Fruit fly (Drosophila melanogaster) whole organism, embryonic: Measurements from ENCODE around the gene dbe.

Experiments used
- ATbp ChIP-seq: fragments of 200-800 bp; sonication (Bioruptor generic); optimal IDR thresholded peaks from 2 replicates; lab custom pipeline; 2017; ENCODE audit warnings: missing biosample characterization, mild to moderate bottlenecking, missing genetic modification characterization, missing genetic modification reagents
- Antp ChIP-seq: fragments of 200-800 bp; sonication (Bioruptor generic); optimal IDR thresholded peaks from 3 replicates; lab custom pipeline; 2016; ENCODE audit warnings: missing biosample characterization, missing genetic modification characterization
- Blimp-1 ChIP-seq: fragments of 200-800 bp; sonication (Bioruptor generic); optimal IDR thresholded peaks from 3 replicates; lab custom pipeline; 2018; ENCODE audit warnings: missing biosample characterization, missing genetic modification characterization, mild to moderate bottlenecking, moderate library complexity, missing genetic modification reagents
- CG1024 ChIP-seq: fragments of 200-800 bp; sonication (Bioruptor generic); IDR thresholded peaks from 2 replicates; pipeline ENCODE4 v1.3.6; 2022; ENCODE audit warnings: missing biosample characterization, missing genetic modification characterization
- CG10267 ChIP-seq: fragments of 200-800 bp; sonication (Bioruptor generic); optimal IDR thresholded peaks from 2 replicates; lab custom pipeline; 2018; ENCODE audit warnings: missing biosample characterization, mild to moderate bottlenecking, missing genetic modification characterization, moderate library complexity
- CG10366 ChIP-seq: fragments of 200-800 bp; sonication (Bioruptor generic); IDR thresholded peaks from 2 replicates; pipeline ENCODE4 v1.3.6; 2022; ENCODE audit warnings: missing biosample characterization, missing genetic modification characterization
- CG12299 ChIP-seq: fragments of 200-800 bp; sonication (Bioruptor generic); optimal IDR thresholded peaks from 2 replicates; lab custom pipeline; 2018; ENCODE audit warnings: missing biosample characterization, mild to moderate bottlenecking, missing genetic modification characterization
- CG12769 ChIP-seq: fragments of 200-800 bp; sonication (Bioruptor generic); optimal IDR thresholded peaks from 2 replicates; lab custom pipeline; 2019; ENCODE audit warnings: missing biosample characterization, mild to moderate bottlenecking, missing genetic modification characterization, moderate library complexity
- CG13287 ChIP-seq: fragments of 200-800 bp; sonication (Bioruptor generic); IDR thresholded peaks from 2 replicates; pipeline ENCODE4 v1.3.6; 2022; ENCODE audit warnings: missing biosample characterization, missing genetic modification characterization; ENCODE audit not compliant: partially characterized antibody
- CG13775 ChIP-seq: fragments of 200-800 bp; sonication (Bioruptor generic); optimal IDR thresholded peaks from 3 replicates; lab custom pipeline; 2017; ENCODE audit warnings: missing biosample characterization, mild to moderate bottlenecking, missing genetic modification characterization
- CG15073 ChIP-seq: fragments of 200-800 bp; sonication (Bioruptor generic); optimal IDR thresholded peaks from 2 replicates; lab custom pipeline; 2016; ENCODE audit warnings: missing biosample characterization, missing genetic modification characterization
- CG15269 ChIP-seq: fragments of 200-800 bp; sonication (Bioruptor generic); optimal IDR thresholded peaks from 2 replicates; lab custom pipeline; 2018; ENCODE audit warnings: missing biosample characterization, mild to moderate bottlenecking, missing genetic modification characterization, moderate library complexity
- CG17912 ChIP-seq: fragments of 200-800 bp; sonication (Bioruptor generic); optimal IDR thresholded peaks from 2 replicates; lab custom pipeline; 2018; ENCODE audit warnings: missing biosample characterization, mild to moderate bottlenecking, missing genetic modification characterization
- CG2116 ChIP-seq: fragments of 200-800 bp; sonication (Bioruptor generic); optimal IDR thresholded peaks from 3 replicates; lab custom pipeline; 2018; ENCODE audit warnings: missing biosample characterization, mild to moderate bottlenecking, missing genetic modification characterization
- CG2129 ChIP-seq: fragments of 200-800 bp; sonication (Bioruptor generic); IDR thresholded peaks from 2 replicates; pipeline ENCODE4 v1.3.6; 2022; ENCODE audit warnings: missing biosample characterization, missing genetic modification characterization; ENCODE audit not compliant: partially characterized antibody
- CG3281 ChIP-seq: fragments of 200-800 bp; sonication (Bioruptor generic); optimal IDR thresholded peaks from 3 replicates; lab custom pipeline; 2017; ENCODE audit warnings: missing biosample characterization, mild to moderate bottlenecking, missing genetic modification characterization
- CG3726 ChIP-seq: fragments of 200-800 bp; sonication (Bioruptor generic); IDR thresholded peaks from 3 replicates; pipeline ENCODE4, ENCODE4 v1.3.6; 2022; ENCODE audit warnings: missing biosample characterization, missing genetic modification characterization
- CG42726 ChIP-seq: fragments of 200-800 bp; sonication (Bioruptor generic); IDR thresholded peaks from 2 replicates; pipeline ENCODE4 v1.3.6; 2022; ENCODE audit warnings: missing biosample characterization, missing genetic modification characterization; ENCODE audit not compliant: partially characterized antibody
- CG4282 ChIP-seq: fragments of 200-800 bp; sonication (Bioruptor generic); optimal IDR thresholded peaks from 2 replicates; lab custom pipeline; 2016; ENCODE audit warnings: missing biosample characterization, missing genetic modification characterization
- CG4820 ChIP-seq: fragments of 200-800 bp; sonication (Bioruptor generic); optimal IDR thresholded peaks from 3 replicates; lab custom pipeline; 2016; ENCODE audit warnings: missing biosample characterization, missing genetic modification characterization
- CG7839 ChIP-seq: fragments of 200-800 bp; sonication (Bioruptor generic); optimal IDR thresholded peaks from 3 replicates; lab custom pipeline; 2018; ENCODE audit warnings: missing biosample characterization, mild to moderate bottlenecking, missing genetic modification characterization, moderate library complexity
- CG9215 ChIP-seq: fragments of 200-800 bp; sonication (Bioruptor generic); IDR thresholded peaks from 2 replicates; pipeline ENCODE4 v1.3.6; 2022; ENCODE audit warnings: missing biosample characterization, missing genetic modification characterization
- CG9817 ChIP-seq: fragments of 200-800 bp; sonication (Bioruptor generic); optimal IDR thresholded peaks from 2 replicates; lab custom pipeline; 2018; ENCODE audit warnings: missing biosample characterization, mild to moderate bottlenecking, missing genetic modification characterization, moderate library complexity
- ERR ChIP-seq: fragments of 200-800 bp; sonication (Bioruptor generic); optimal IDR thresholded peaks from 2 replicates; lab custom pipeline; 2016; ENCODE audit warnings: missing biosample characterization, missing genetic modification characterization
- Elba2 ChIP-seq: fragments of 200-800 bp; sonication (Bioruptor generic); optimal IDR thresholded peaks from 3 replicates; lab custom pipeline; 2016; ENCODE audit warnings: missing biosample characterization, missing genetic modification characterization
- HLHmδ ChIP-seq: fragments of 200-800 bp; sonication (Bioruptor generic); optimal IDR thresholded peaks from 2 replicates; lab custom pipeline; 2018; ENCODE audit warnings: missing biosample characterization, mild to moderate bottlenecking, missing genetic modification characterization, moderate library complexity
- Hmx ChIP-seq: fragments of 200-800 bp; sonication (Bioruptor generic); optimal IDR thresholded peaks from 2 replicates; lab custom pipeline; 2016; ENCODE audit warnings: missing biosample characterization, missing genetic modification characterization
- MBD-R2 ChIP-seq: fragments of 200-800 bp; sonication (Bioruptor generic); IDR thresholded peaks from 2 replicates; pipeline ENCODE4 v1.3.6; 2022; ENCODE audit warnings: missing biosample characterization, missing genetic modification characterization
- PHDP ChIP-seq: fragments of 200-800 bp; sonication (Bioruptor generic); optimal IDR thresholded peaks from 3 replicates; lab custom pipeline; 2018; ENCODE audit warnings: missing biosample characterization, mild to moderate bottlenecking, missing genetic modification characterization, moderate library complexity
- Pdp1 ChIP-seq, 2 experiments: fragments of 200-800 bp; sonication (Bioruptor generic); optimal IDR thresholded peaks; 3 replicates each; lab custom pipeline; 2016; ENCODE audit warnings: missing biosample characterization in 2 of 2, missing genetic modification characterization in 2 of 2, mild to moderate bottlenecking in 1 of 2, moderate library complexity in 1 of 2
- Poxn ChIP-seq: fragments of 200-800 bp; sonication (Bioruptor generic); IDR thresholded peaks from 2 replicates; pipeline ENCODE4 v1.3.6; 2022; ENCODE audit warnings: missing biosample characterization, missing genetic modification characterization
- Ptx1 ChIP-seq: fragments of 200-800 bp; sonication (Bioruptor generic); IDR thresholded peaks from 2 replicates; pipeline ENCODE4 v1.3.6; 2022; ENCODE audit warnings: missing biosample characterization, missing genetic modification characterization
- Sox100B ChIP-seq: fragments of 200-800 bp; sonication (Bioruptor generic); optimal IDR thresholded peaks from 3 replicates; lab custom pipeline; 2018; ENCODE audit warnings: missing biosample characterization, mild to moderate bottlenecking, missing genetic modification characterization
- TFAM ChIP-seq: fragments of 200-800 bp; sonication (Bioruptor generic); optimal IDR thresholded peaks from 2 replicates; lab custom pipeline; 2017; ENCODE audit warnings: missing biosample characterization, missing genetic modification characterization, inconsistent platforms
- amos ChIP-seq: fragments of 200-800 bp; sonication (Bioruptor generic); IDR thresholded peaks from 2 replicates; pipeline ENCODE4 v1.3.6; 2022; ENCODE audit warnings: missing biosample characterization, missing genetic modification characterization; ENCODE audit not compliant: partially characterized antibody
- ash1 ChIP-seq: fragments of 200-800 bp; sonication (Bioruptor generic); optimal IDR thresholded peaks from 2 replicates; lab custom pipeline; 2018; ENCODE audit warnings: missing biosample characterization, mild to moderate bottlenecking, missing genetic modification characterization
- bab2 ChIP-seq: fragments of 200-800 bp; sonication (Bioruptor generic); optimal IDR thresholded peaks from 2 replicates; lab custom pipeline; 2016; ENCODE audit warnings: missing biosample characterization, missing genetic modification characterization
- cad ChIP-seq: fragments of >200 bp; optimal IDR thresholded peaks from 2 replicates; lab custom pipeline; 2017; ENCODE audit warnings: missing biosample characterization, missing genetic modification characterization
- caup ChIP-seq: fragments of 200-800 bp; sonication (Bioruptor generic); optimal IDR thresholded peaks from 3 replicates; lab custom pipeline; 2017; ENCODE audit warnings: missing biosample characterization, mild to moderate bottlenecking, missing genetic modification characterization, moderate library complexity; ENCODE audit not compliant: severe bottlenecking
- chinmo ChIP-seq: fragments of 200-800 bp; sonication (Bioruptor generic); IDR thresholded peaks from 4 replicates; pipeline ENCODE4 v1.3.6; 2022; ENCODE audit warnings: missing biosample characterization, missing genetic modification characterization; ENCODE audit not compliant: partially characterized antibody
- danr ChIP-seq: fragments of 200-800 bp; sonication (Bioruptor generic); IDR thresholded peaks from 2 replicates; pipeline ENCODE4 v1.3.6; 2022; ENCODE audit warnings: missing biosample characterization, missing genetic modification characterization
- dm ChIP-seq: fragments of 200-800 bp; sonication (Bioruptor generic); optimal IDR thresholded peaks from 3 replicates; lab custom pipeline; 2016; ENCODE audit warnings: missing biosample characterization, missing genetic modification characterization
- grn ChIP-seq: fragments of 200-800 bp; sonication (Bioruptor generic); optimal IDR thresholded peaks from 3 replicates; lab custom pipeline; 2017; ENCODE audit warnings: missing biosample characterization, missing genetic modification characterization
- ind ChIP-seq: fragments of 200-800 bp; sonication (Bioruptor generic); optimal IDR thresholded peaks from 3 replicates; lab custom pipeline; 2016; ENCODE audit warnings: missing biosample characterization, missing genetic modification characterization
- pb ChIP-seq: fragments of 200-800 bp; sonication (Bioruptor generic); optimal IDR thresholded peaks from 3 replicates; lab custom pipeline; 2016; ENCODE audit warnings: missing biosample characterization, missing genetic modification characterization
- slbo ChIP-seq: fragments of 200-800 bp; sonication (Bioruptor generic); IDR thresholded peaks from 2 replicates; pipeline ENCODE4 v1.3.6; 2022; ENCODE audit warnings: missing biosample characterization, missing genetic modification characterization
- slp2 ChIP-seq: fragments of 200-800 bp; sonication (Bioruptor generic); optimal IDR thresholded peaks from 2 replicates; lab custom pipeline; 2016; ENCODE audit warnings: missing biosample characterization, missing genetic modification characterization
- tap ChIP-seq: fragments of 200-800 bp; optimal IDR thresholded peaks from 3 replicates; lab custom pipeline; 2019; ENCODE audit warnings: missing biosample characterization, mild to moderate bottlenecking, missing genetic modification characterization, moderate library complexity
- vnd ChIP-seq: fragments of 200-800 bp; sonication (Bioruptor generic); IDR thresholded peaks from 3 replicates; pipeline ENCODE4 v1.3.6; 2022; ENCODE audit warnings: missing biosample characterization, missing genetic modification characterization; ENCODE audit not compliant: partially characterized antibody

dbe gene

DNA sequence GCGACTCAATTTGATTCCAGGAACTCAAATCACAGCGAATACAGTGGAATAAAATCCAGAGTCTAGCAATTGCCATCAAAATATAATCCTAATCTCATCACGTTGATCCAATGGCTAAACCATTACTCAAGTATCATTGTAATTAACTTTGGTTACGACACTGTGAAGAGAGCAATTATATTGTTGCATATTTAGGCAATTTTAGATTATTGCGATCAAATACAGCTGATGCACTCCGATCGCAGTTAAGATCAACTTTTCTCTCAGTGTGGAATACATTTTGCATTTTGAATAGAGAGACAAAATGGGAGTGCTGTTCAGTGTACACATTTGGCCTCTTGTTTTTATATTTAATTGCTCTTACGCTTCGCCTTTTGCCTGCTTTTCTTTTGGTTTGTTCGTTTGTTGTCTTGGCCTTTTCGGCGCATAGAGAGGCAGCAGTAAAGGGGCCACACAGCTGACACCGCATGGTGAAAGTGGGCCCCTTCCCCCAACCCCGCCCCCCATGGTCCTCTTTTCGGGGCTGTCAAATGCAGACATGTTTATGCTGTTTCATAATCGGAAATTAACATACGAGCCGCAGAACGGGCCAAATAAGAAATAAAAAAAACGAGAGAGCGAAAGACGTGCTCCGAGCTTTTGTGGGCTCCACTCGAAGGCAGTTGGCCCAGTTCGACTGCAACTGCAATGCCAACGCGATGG is 23.3 kb downstream of the dbe start (continued):
- TF ChIP-seq CG9215 (GFP tag; lab: Robert Waterston, UW) (no peak), CG15073 (no peak), bab2 (peak; percentile 63), MBD-R2 (GFP tag; lab: Robert Waterston, UW) (no peak), CG2116 (peak; percentile 23), CG10366 (GFP tag; lab: Robert Waterston, UW) (no peak), Pdp1 (GFP tag; optimal IDR thresholded peaks at IDR 0.05; lab: Kevin White, UChicago) (peak; percentile 43 to 56), Sox100B (peak; percentile 56), CG12769 (peak; percentile 69), CG4820 (peak; percentile 54), TFAM (GFP tag; lab: Kevin White, UChicago) (no peak), grn (no peak), ERR (no peak), CG15269 (peak; percentile 61), ATbp (peak; percentile 74), CG7839 (peak; percentile 71), CG13775 (GFP tag; lab: Kevin White, UChicago) (peak; percentile 21), Antp (GFP tag; lab: Kevin White, UChicago) (peak; percentile 62), CG17912 (no peak), CG3726 (GFP tag; lab: Robert Waterston, UW) (0 out of 3 replicates have a peak, but pooled peaks have one; percentile 50), CG1024 (no peak), Poxn (GFP tag; lab: Robert Waterston, UW) (no peak), Hmx (GFP tag; lab: Kevin White, UChicago) (no peak), pb (peak; percentile 66), chinmo (GFP tag; lab: Robert Waterston, UW) (no peak), caup (GFP tag; lab: Kevin White, UChicago) (no peak), CG12299 (tag; lab: Kevin White, UChicago) (peak; percentile 18), Elba2 (GFP tag; lab: Kevin White, UChicago) (no peak), Blimp-1 (peak; percentile 80), CG42726 (no peak), CG9817 (peak; percentile 21), ash1 (no peak), HLHmδ (no peak), vnd (GFP tag; lab: Robert Waterston, UW) (no peak), CG10267 (tag; lab: Kevin White, UChicago) (peak; percentile 42), dm (GFP tag; lab: Kevin White, UChicago) (no peak), amos (GFP tag; lab: Robert Waterston, UW) (no peak), Ptx1 (GFP tag; lab: Robert Waterston, UW) (peak; percentile 71), PHDP (tag; lab: Kevin White, UChicago) (peak; percentile 74), CG2129 (GFP tag; lab: Robert Waterston, UW) (no peak), tap (tag; lab: Kevin White, UChicago) (peak; percentile 55), CG4282 (GFP tag; lab: Kevin White, UChicago) (no peak), CG13287 (GFP tag; lab: Robert Waterston, UW) (no peak), danr (no peak), CG3281 (GFP tag; lab: Kevin White, UChicago) (peak; percentile 55), slbo (GFP tag; lab: Robert Waterston, UW) (no peak; the same call in 1 of the 2 replicates), slp2 (GFP tag; lab: Kevin White, UChicago) (peak; percentile 62), cad (GFP tag; lab: Kevin White, UChicago) (no peak), ind (GFP tag; lab: Kevin White, UChicago) (peak; percentile 70)
